Comparison of ENCODE assay signal across 5 worm cellular contexts in genomic region chrX:6292143-6292542, ce11.
TF ChIP-seq lines count a peak whose summit lies in the region.

No protein-coding gene starts in this region.

TF ChIP-seq in whole organism, L1 larva, 84 proteins besides CTCF, POLR2A, EP300 and RAD21 (continues in another document):
- no peak for TF ChIP-seq efl-3 (GFP tag; optimal IDR thresholded peaks at IDR 0.05; lab: Kevin White, UChicago)
- no peak for TF ChIP-seq nhr-237 (tag; optimal IDR thresholded peaks at IDR 0.05; lab: Kevin White, UChicago)
- peak; percentile 68 for TF ChIP-seq snu-23 (GFP tag; optimal IDR thresholded peaks at IDR 0.05; lab: Kevin White, UChicago)
- peak; percentile 39 for TF ChIP-seq nhr-20 (tag; optimal IDR thresholded peaks at IDR 0.05; lab: Kevin White, UChicago)
- no peak for TF ChIP-seq vab-15 (tag; optimal IDR thresholded peaks at IDR 0.05; lab: Kevin White, UChicago)
- TF ChIP-seq nhr-19 (GFP tag; conservative IDR thresholded peaks at IDR 0.05; lab: Robert Waterston, UW): peak; percentile 65
- TF ChIP-seq irx-1 (tag; optimal IDR thresholded peaks at IDR 0.05; lab: Kevin White, UChicago): peak; percentile 15
- no peak for TF ChIP-seq pqm-1 (tag; optimal IDR thresholded peaks at IDR 0.05; lab: Kevin White, UChicago)
- TF ChIP-seq ceh-90 (tag; optimal IDR thresholded peaks at IDR 0.05; lab: Kevin White, UChicago): no peak
- TF ChIP-seq elt-2 (tag; optimal IDR thresholded peaks at IDR 0.05; lab: Kevin White, UChicago): peak; percentile 1
- TF ChIP-seq alr-1 (tag; optimal IDR thresholded peaks at IDR 0.05; lab: Kevin White, UChicago; ENCODE audit: borderline replicate concordance): no peak
- peak; percentile 2 to 9 for TF ChIP-seq efl-1 (optimal IDR thresholded peaks at IDR 0.05; lab: Kevin White, UChicago)
- no peak for TF ChIP-seq efl-1 (GFP tag; optimal IDR thresholded peaks at IDR 0.05 in 1 of 2; lab: Kevin White, UChicago)
- TF ChIP-seq unc-30 (tag; optimal IDR thresholded peaks at IDR 0.05; lab: Kevin White, UChicago): no peak
- peak in 2 of 3 experiments; percentile 10 to 38 for TF ChIP-seq ceh-82 (tag; optimal IDR thresholded peaks at IDR 0.05; lab: Kevin White, UChicago)
- peak; percentile 35 for TF ChIP-seq swsn-7 (tag; optimal IDR thresholded peaks at IDR 0.05; lab: Kevin White, UChicago)
- TF ChIP-seq nhr-85 (tag; lab: Kevin White, UChicago): peak; percentile 70
- no peak for TF ChIP-seq lin-39 (tag; optimal IDR thresholded peaks at IDR 0.05; lab: Kevin White, UChicago)
- TF ChIP-seq lsy-2 (tag; optimal IDR thresholded peaks at IDR 0.05; lab: Kevin White, UChicago): peak; percentile 7 to 40

TF ChIP-seq in whole organism, L3 larva, 47 proteins besides CTCF, POLR2A, EP300 and RAD21 (continues in another document):
- TF ChIP-seq elt-2 (tag; optimal IDR thresholded peaks at IDR 0.05; lab: Kevin White, UChicago) (peak; percentile 41), nfya-1 (tag; optimal IDR thresholded peaks at IDR 0.05; lab: Kevin White, UChicago; ENCODE audit: insufficient read depth) (peak; percentile 57), lsy-12 (tag; optimal IDR thresholded peaks at IDR 0.05; lab: Kevin White, UChicago) (peak; percentile 42), jun-1 (tag; optimal IDR thresholded peaks at IDR 0.05; lab: Kevin White, UChicago) (peak; percentile 35), ceh-9 (tag; optimal IDR thresholded peaks at IDR 0.05; lab: Kevin White, UChicago) (no peak), eor-1 (tag; optimal IDR thresholded peaks at IDR 0.05; lab: Kevin White, UChicago) (peak in 1 of 2 experiments; percentile 29), lin-39 (tag; optimal IDR thresholded peaks at IDR 0.05; lab: Kevin White, UChicago) (peak; percentile 61), ceh-16 (tag; optimal IDR thresholded peaks at IDR 0.05; lab: Kevin White, UChicago) (no peak), pqm-1 (tag; optimal IDR thresholded peaks at IDR 0.05; lab: Kevin White, UChicago) (no peak), nhr-25 (tag; optimal IDR thresholded peaks at IDR 0.05; lab: Kevin White, UChicago) (peak; percentile 18), fkh-2 (tag; optimal IDR thresholded peaks at IDR 0.05; lab: Kevin White, UChicago) (no peak), daf-12 (tag; optimal IDR thresholded peaks at IDR 0.05; lab: Kevin White, UChicago) (no peak), snpc-4 (tag; optimal IDR thresholded peaks at IDR 0.05; lab: Kevin White, UChicago) (peak; percentile 9), ceh-28 (tag; optimal IDR thresholded peaks at IDR 0.05; lab: Kevin White, UChicago) (peak; percentile 12), nhr-43 (tag; optimal IDR thresholded peaks at IDR 0.05; lab: Kevin White, UChicago; ENCODE audit: poor library complexity, severe bottlenecking) (peak; percentile 49), pha-4 (tag; optimal IDR thresholded peaks at IDR 0.05; lab: Kevin White, UChicago) (peak; percentile 53), egl-5 (tag; optimal IDR thresholded peaks at IDR 0.05; lab: Kevin White, UChicago) (peak; percentile 1), ztf-11 (tag; optimal IDR thresholded peaks at IDR 0.05; lab: Kevin White, UChicago) (no peak), nhr-23 (tag; optimal IDR thresholded peaks at IDR 0.05; lab: Kevin White, UChicago) (peak; percentile 59)

TF ChIP-seq in whole organism, early embryonic, 17 proteins besides CTCF, POLR2A, EP300 and RAD21:
- no peak for TF ChIP-seq ama-1 (optimal IDR thresholded peaks at IDR 0.05; lab: Kevin White, UChicago)
- TF ChIP-seq hmbx-1 (tag; optimal IDR thresholded peaks at IDR 0.05; lab: Kevin White, UChicago): peak; percentile 78
- peak; percentile 92 for TF ChIP-seq F13C5.2 (tag; optimal IDR thresholded peaks at IDR 0.05; lab: Kevin White, UChicago)
- TF ChIP-seq tra-4 (tag; optimal IDR thresholded peaks at IDR 0.05; lab: Kevin White, UChicago): peak; percentile 84
- TF ChIP-seq B0310.2 (tag; optimal IDR thresholded peaks at IDR 0.05; lab: Kevin White, UChicago): peak; percentile 86
- peak; percentile 92 for TF ChIP-seq aly-1 (tag; optimal IDR thresholded peaks at IDR 0.05; lab: Kevin White, UChicago)
- TF ChIP-seq sea-1 (GFP tag; conservative IDR thresholded peaks at IDR 0.05; lab: Robert Waterston, UW): peak; percentile 98
- peak; percentile 95 for TF ChIP-seq ceh-36 (tag; optimal IDR thresholded peaks at IDR 0.05; lab: Kevin White, UChicago)
- TF ChIP-seq hmg-4 (GFP tag; optimal IDR thresholded peaks at IDR 0.05; lab: Kevin White, UChicago): peak; percentile 98
- TF ChIP-seq pes-1 (GFP tag; IDR thresholded peaks at IDR 0.05; lab: Robert Waterston, UW): peak; percentile 98
- peak; percentile 88 for TF ChIP-seq ets-7 (tag; optimal IDR thresholded peaks at IDR 0.05; lab: Kevin White, UChicago)
- TF ChIP-seq tbx-11 (GFP tag; IDR thresholded peaks at IDR 0.05; lab: Robert Waterston, UW): peak; percentile 97
- TF ChIP-seq flt-1 (GFP tag; IDR thresholded peaks at IDR 0.05; lab: Robert Waterston, UW): peak; percentile 98
- TF ChIP-seq hnd-1 (tag; optimal IDR thresholded peaks at IDR 0.05; lab: Kevin White, UChicago): peak; percentile 91
- peak; percentile 97 for TF ChIP-seq scrt-1 (GFP tag; IDR thresholded peaks at IDR 0.05; lab: Robert Waterston, UW)
- peak; percentile 85 for TF ChIP-seq ceh-13 (GFP tag; optimal IDR thresholded peaks at IDR 0.05; lab: Kevin White, UChicago)
- peak; percentile 99 for TF ChIP-seq tbx-37 (GFP tag; conservative IDR thresholded peaks at IDR 0.05; lab: Robert Waterston, UW)

TF ChIP-seq in whole organism, midembryonic, 9 proteins besides CTCF, POLR2A, EP300 and RAD21:
- TF ChIP-seq ztf-23 (GFP tag; IDR thresholded peaks at IDR 0.05; lab: Robert Waterston, UW): peak; percentile 97
- TF ChIP-seq klf-2 (GFP tag; conservative IDR thresholded peaks at IDR 0.05; lab: Robert Waterston, UW): peak; percentile 97
- peak; percentile 77 for TF ChIP-seq cog-1 (tag; optimal IDR thresholded peaks at IDR 0.05; lab: Kevin White, UChicago)
- TF ChIP-seq ztf-29 (GFP tag; IDR thresholded peaks at IDR 0.05; lab: Robert Waterston, UW): peak; percentile 80
- peak; percentile 99 for TF ChIP-seq tab-1 (GFP tag; IDR thresholded peaks at IDR 0.05; lab: Robert Waterston, UW)
- TF ChIP-seq ref-1 (GFP tag; conservative IDR thresholded peaks at IDR 0.05; lab: Robert Waterston, UW): peak; percentile 96
- TF ChIP-seq med-1 (GFP tag; optimal IDR thresholded peaks at IDR 0.05; lab: Kevin White, UChicago; ENCODE audit: insufficient read depth): peak; percentile 71
- TF ChIP-seq flt-1 (GFP tag; IDR thresholded peaks at IDR 0.05; lab: Robert Waterston, UW): peak; percentile 98
- TF ChIP-seq T22C8.4 (GFP tag; IDR thresholded peaks at IDR 0.05; lab: Robert Waterston, UW): peak; percentile 95

TF ChIP-seq in whole organism, young adult, 124 proteins besides CTCF, POLR2A, EP300 and RAD21 (continues in another document):
- TF ChIP-seq madf-10 (tag; optimal IDR thresholded peaks at IDR 0.05; lab: Kevin White, UChicago): peak; percentile 70
- no peak for TF ChIP-seq attf-3 (GFP tag; conservative IDR thresholded peaks at IDR 0.05; lab: Robert Waterston, UW)
- TF ChIP-seq Y79H2A.3 (GFP tag; conservative IDR thresholded peaks at IDR 0.05; lab: Robert Waterston, UW): no peak
- TF ChIP-seq T26A5.8 (tag; optimal IDR thresholded peaks at IDR 0.05; lab: Kevin White, UChicago): peak; percentile 92
- no peak for TF ChIP-seq Y67H2A.10 (GFP tag; conservative IDR thresholded peaks at IDR 0.05; lab: Robert Waterston, UW)
- TF ChIP-seq mxl-1 (tag; optimal IDR thresholded peaks at IDR 0.05; lab: Kevin White, UChicago): peak; percentile 89
- 0 out of 2 replicates have a peak, but pooled peaks have one; percentile 35 for TF ChIP-seq Y53F4B.3 (GFP tag; IDR thresholded peaks at IDR 0.05; lab: Robert Waterston, UW)
- peak; percentile 91 for TF ChIP-seq nhr-90 (tag; optimal IDR thresholded peaks at IDR 0.05; lab: Kevin White, UChicago)
- TF ChIP-seq bed-2 (GFP tag; IDR thresholded peaks at IDR 0.05; lab: Robert Waterston, UW): 0 out of 2 replicates have a peak, but pooled peaks have one; percentile 32
- TF ChIP-seq madf-3 (GFP tag; IDR thresholded peaks at IDR 0.05; lab: Robert Waterston, UW): peak; percentile 86; the same call in 1 of the 2 replicates
- TF ChIP-seq nhr-80 (tag; optimal IDR thresholded peaks at IDR 0.05; lab: Kevin White, UChicago): peak; percentile 14
- peak; percentile 65 for TF ChIP-seq nhr-179 (tag; optimal IDR thresholded peaks at IDR 0.05; lab: Kevin White, UChicago)
- peak; percentile 48; the same call in 1 of the 2 replicates for TF ChIP-seq F39B2.1 (GFP tag; IDR thresholded peaks at IDR 0.05; lab: Robert Waterston, UW)
- peak; percentile 79 for TF ChIP-seq gei-17 (GFP tag; optimal IDR thresholded peaks at IDR 0.05; lab: Kevin White, UChicago)
- peak; percentile 89 for TF ChIP-seq pbrm-1 (GFP tag; IDR thresholded peaks at IDR 0.05; lab: Robert Waterston, UW)
- peak; percentile 80 for TF ChIP-seq K11D2.4 (GFP tag; IDR thresholded peaks at IDR 0.05; lab: Robert Waterston, UW)
- peak; percentile 96 for TF ChIP-seq him-1 (tag; optimal IDR thresholded peaks at IDR 0.05; lab: Kevin White, UChicago)
- TF ChIP-seq rec-8 (tag; optimal IDR thresholded peaks at IDR 0.05; lab: Kevin White, UChicago): peak; percentile 76 to 90
- TF ChIP-seq mcd-1 (GFP tag; IDR thresholded peaks at IDR 0.05; lab: Robert Waterston, UW): peak; percentile 72
- TF ChIP-seq B0261.1 (tag; optimal IDR thresholded peaks at IDR 0.05; lab: Kevin White, UChicago): peak; percentile 90
- no peak for TF ChIP-seq lsy-27 (tag; optimal IDR thresholded peaks at IDR 0.05; lab: Kevin White, UChicago; ENCODE audit: borderline replicate concordance, insufficient read depth)
- peak; percentile 96; the same call in 1 of the 2 replicates for TF ChIP-seq ceh-58 (GFP tag; IDR thresholded peaks at IDR 0.05; lab: Robert Waterston, UW)
- peak; percentile 22 for TF ChIP-seq lsl-1 (GFP tag; optimal IDR thresholded peaks at IDR 0.05; lab: Kevin White, UChicago)
- no peak for TF ChIP-seq ama-1 (optimal IDR thresholded peaks at IDR 0.05; lab: Kevin White, UChicago)
- TF ChIP-seq ama-1 (GFP tag; optimal IDR thresholded peaks at IDR 0.05; lab: Kevin White, UChicago): peak; percentile 83 to 87
- peak; percentile 81 for TF ChIP-seq snpc-3.4 (tag; optimal IDR thresholded peaks at IDR 0.05; lab: Kevin White, UChicago)
- peak; percentile 65; the same call in 1 of the 2 replicates for TF ChIP-seq hsf-1 (GFP tag; IDR thresholded peaks at IDR 0.05; lab: Robert Waterston, UW)
- 0 out of 2 replicates have a peak, but pooled peaks have one; percentile 63 for TF ChIP-seq hlh-26 (GFP tag; conservative IDR thresholded peaks at IDR 0.05; lab: Robert Waterston, UW)
- TF ChIP-seq snpc-1.1 (tag; optimal IDR thresholded peaks at IDR 0.05; lab: Kevin White, UChicago; ENCODE audit: insufficient read depth): peak; percentile 72
- TF ChIP-seq hmg-1.2 (GFP tag; IDR thresholded peaks at IDR 0.05; lab: Robert Waterston, UW): peak; percentile 84
- 0 out of 2 replicates have a peak, but pooled peaks have one; percentile 30 for TF ChIP-seq B0019.2 (GFP tag; conservative IDR thresholded peaks at IDR 0.05; lab: Robert Waterston, UW)
- TF ChIP-seq Y56A3A.18 (GFP tag; IDR thresholded peaks at IDR 0.05; lab: Robert Waterston, UW): peak; percentile 94
- TF ChIP-seq C06A6.2 (GFP tag; conservative IDR thresholded peaks at IDR 0.05; lab: Robert Waterston, UW): no peak

Comparison
In these comparisons a context has a peak if more than half of its experiments do, and no peak if none do; other contexts are left out.
1. Of the 8 proteins assayed by ChIP-seq in both whole organism, young adult and whole organism, L1 larva: peak only in whole organism, young adult: ama-1 and snpc-4; only in whole organism, L1 larva: none; in both: nhr-90 and unc-130; in neither: 2; mixed calls (peak in some experiments, not most) for 2.